Worm (Caenorhabditis elegans) whole organism, L2 larva: Measurements from ENCODE around the gene eral-1.

Source experiments
- C34F6.9 ChIP-seq: fragments of 150-350 bp; optimal IDR thresholded peaks from 2 replicates; lab custom pipeline; 2014; ENCODE audit warnings: missing biosample characterization, missing genetic modification characterization
- R02D3.7 ChIP-seq: fragments of 150-350 bp; optimal IDR thresholded peaks from 2 replicates; lab custom pipeline; 2014; ENCODE audit warnings: missing biosample characterization, missing genetic modification characterization
- Y55F3AM.14 ChIP-seq: fragments of 200-800 bp; sonication (Bioruptor generic); optimal IDR thresholded peaks from 2 replicates; lab custom pipeline; 2018; ENCODE audit warnings: mild to moderate bottlenecking, missing genetic modification characterization, missing compliant biosample characterization
- alr-1 ChIP-seq: fragments of 150-350 bp; optimal IDR thresholded peaks from 2 replicates; lab custom pipeline; 2014; ENCODE audit warnings: missing biosample characterization, missing genetic modification characterization
- ama-1 ChIP-seq: fragments of 150-350 bp; optimal IDR thresholded peaks from 2 replicates; lab custom pipeline; 2018; ENCODE audit warnings: inconsistent platforms
- blmp-1 ChIP-seq: sonication (generic microtip); optimal IDR thresholded peaks from 2 replicates; lab custom pipeline; 2017; ENCODE audit warnings: missing genetic modification characterization, mild to moderate bottlenecking, missing compliant biosample characterization, antibody characterized with exemption, moderate library complexity; ENCODE audit not compliant: insufficient read depth
- ceh-16 ChIP-seq: fragments of 150-350 bp; optimal IDR thresholded peaks from 2 replicates; lab custom pipeline; 2014; ENCODE audit warnings: missing biosample characterization, missing genetic modification characterization
- crh-2 ChIP-seq: sonication (generic microtip); optimal IDR thresholded peaks from 2 replicates; lab custom pipeline; 2017; ENCODE audit warnings: missing biosample characterization, missing genetic modification characterization
- dmd-4 ChIP-seq: sonication (generic microtip); optimal IDR thresholded peaks from 2 replicates; lab custom pipeline; 2017; ENCODE audit warnings: missing biosample characterization, missing genetic modification characterization
- egl-27 ChIP-seq: sonication (generic microtip); optimal IDR thresholded peaks from 3 replicates; lab custom pipeline; 2017; ENCODE audit warnings: missing biosample characterization, missing genetic modification reagents, missing genetic modification characterization
- elt-3 ChIP-seq: sonication (generic microtip); optimal IDR thresholded peaks from 2 replicates; lab custom pipeline; 2017; ENCODE audit warnings: missing biosample characterization, missing genetic modification characterization
- fos-1 ChIP-seq: fragments of 150-350 bp; optimal IDR thresholded peaks from 2 replicates; lab custom pipeline; 2014; ENCODE audit warnings: missing biosample characterization, missing genetic modification characterization
- lin-11 ChIP-seq: fragments of 150-350 bp; sonication (generic microtip); optimal IDR thresholded peaks from 2 replicates; lab custom pipeline; 2014; ENCODE audit warnings: missing biosample characterization, missing genetic modification characterization, inconsistent platforms, mixed read lengths
- lsy-2 ChIP-seq, 2 experiments: fragments of 150-350 bp in 1 of 2; sonication (generic microtip) in 1 of 2; optimal IDR thresholded peaks; 2 replicates each; lab custom pipeline; 2014 to 2017; ENCODE audit warnings: missing biosample characterization in 2 of 2, missing genetic modification characterization in 2 of 2
- mbf-1 ChIP-seq: sonication (generic microtip); optimal IDR thresholded peaks from 2 replicates; lab custom pipeline; 2017; ENCODE audit warnings: missing biosample characterization, missing genetic modification characterization
- nhr-10 ChIP-seq: sonication (generic microtip); optimal IDR thresholded peaks from 2 replicates; lab custom pipeline; 2017; ENCODE audit warnings: missing biosample characterization, missing genetic modification characterization
- nhr-11 ChIP-seq: fragments of 150-350 bp; optimal IDR thresholded peaks from 2 replicates; lab custom pipeline; 2014; ENCODE audit warnings: missing biosample characterization, missing genetic modification characterization
- nhr-12 ChIP-seq: fragments of 150-350 bp; optimal IDR thresholded peaks from 2 replicates; lab custom pipeline; 2014; ENCODE audit warnings: missing biosample characterization, missing genetic modification characterization
- nhr-129 ChIP-seq: fragments of 150-350 bp; optimal IDR thresholded peaks from 2 replicates; lab custom pipeline; 2014; ENCODE audit warnings: missing biosample characterization, missing genetic modification characterization
- nhr-21 ChIP-seq: fragments of 150-350 bp; optimal IDR thresholded peaks from 2 replicates; lab custom pipeline; 2014; ENCODE audit warnings: missing biosample characterization, missing genetic modification characterization
- nhr-237 ChIP-seq: fragments of 150-350 bp; optimal IDR thresholded peaks from 2 replicates; lab custom pipeline; 2014; ENCODE audit warnings: missing biosample characterization, missing genetic modification characterization
- nhr-25 ChIP-seq: fragments of 150-350 bp; sonication (generic microtip); optimal IDR thresholded peaks from 3 replicates; lab custom pipeline; 2014; ENCODE audit warnings: missing biosample characterization, missing genetic modification characterization
- nhr-6 ChIP-seq: fragments of 150-350 bp; optimal IDR thresholded peaks from 2 replicates; lab custom pipeline; 2014; ENCODE audit warnings: missing biosample characterization, missing genetic modification characterization
- sem-4 ChIP-seq: fragments of 150-350 bp; optimal IDR thresholded peaks from 2 replicates; lab custom pipeline; 2014; ENCODE audit warnings: missing biosample characterization, missing genetic modification reagents, missing genetic modification characterization
- skn-1 ChIP-seq: sonication (generic microtip); optimal IDR thresholded peaks from 2 replicates; lab custom pipeline; 2017; ENCODE audit warnings: missing biosample characterization, missing genetic modification characterization
- sma-9 ChIP-seq, 2 experiments: fragments of 150-350 bp in 1 of 2; sonication (generic microtip) in 1 of 2; optimal IDR thresholded peaks; 2 replicates each; lab custom pipeline; 2014 to 2016; ENCODE audit warnings: missing genetic modification characterization in 2 of 2, mild to moderate bottlenecking in 1 of 2, missing biosample characterization in 1 of 2, missing compliant biosample characterization in 1 of 2, missing genetic modification reagents in 1 of 2, moderate library complexity in 1 of 2
- snpc-4 ChIP-seq: fragments of 150-350 bp; optimal IDR thresholded peaks from 2 replicates; lab custom pipeline; 2014; ENCODE audit warnings: missing biosample characterization, missing genetic modification characterization
- unc-39 ChIP-seq: fragments of 150-350 bp; optimal IDR thresholded peaks from 2 replicates; lab custom pipeline; 2014; ENCODE audit warnings: missing biosample characterization, missing genetic modification characterization
- zag-1 ChIP-seq: fragments of 150-350 bp; optimal IDR thresholded peaks from 2 replicates; lab custom pipeline; 2014; ENCODE audit warnings: missing biosample characterization, missing genetic modification characterization
- ztf-1 ChIP-seq: fragments of 200-800 bp; sonication (Bioruptor generic); conservative IDR thresholded peaks from 2 replicates; pipeline ENCODE4 v1.3.6; 2022; ENCODE audit warnings: missing genetic modification characterization, missing compliant biosample characterization
- ztf-11 ChIP-seq: sonication (generic microtip); optimal IDR thresholded peaks from 2 replicates; lab custom pipeline; 2017; ENCODE audit warnings: missing biosample characterization, missing genetic modification characterization
- ztf-4 ChIP-seq: fragments of 150-350 bp; optimal IDR thresholded peaks from 2 replicates; lab custom pipeline; 2014; ENCODE audit warnings: missing biosample characterization, missing genetic modification characterization

Gene eral-1

DNA sequence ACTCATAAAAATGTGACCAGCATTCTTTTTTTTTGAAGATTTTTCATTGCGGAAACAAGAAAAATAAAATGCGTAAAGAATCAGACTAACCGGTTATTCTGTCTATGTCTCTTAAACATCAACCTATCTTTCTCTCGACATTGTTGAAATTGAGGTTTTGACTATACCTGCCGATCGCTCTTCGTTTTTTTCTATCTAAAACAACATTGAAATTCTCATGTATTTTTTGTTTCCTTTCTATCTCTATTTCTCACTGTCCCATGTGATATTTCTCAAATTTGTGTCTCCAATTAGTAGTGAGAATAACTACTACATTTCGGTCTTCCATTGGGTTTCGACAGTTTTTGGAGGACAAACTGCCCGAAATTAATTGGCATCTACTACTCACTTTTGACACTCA, 28.7 kb downstream of the eral-1 start:
- TF ChIP-seq blmp-1 (tag; lab: Kevin White, UChicago) (peak; percentile 55), nhr-25 (peak; percentile 76), ztf-4 (tag; lab: Kevin White, UChicago) (no peak), nhr-129 (tag; lab: Kevin White, UChicago) (peak; percentile 9), sma-9 (GFP tag; optimal IDR thresholded peaks at IDR 0.05; lab: Kevin White, UChicago) (peak; percentile 43), sma-9 (tag; optimal IDR thresholded peaks at IDR 0.05; lab: Kevin White, UChicago) (no peak), nhr-6 (tag; lab: Kevin White, UChicago) (peak; percentile 44), skn-1 (tag; lab: Kevin White, UChicago) (no peak), ceh-16 (tag; lab: Kevin White, UChicago) (peak; percentile 18)

DNA sequence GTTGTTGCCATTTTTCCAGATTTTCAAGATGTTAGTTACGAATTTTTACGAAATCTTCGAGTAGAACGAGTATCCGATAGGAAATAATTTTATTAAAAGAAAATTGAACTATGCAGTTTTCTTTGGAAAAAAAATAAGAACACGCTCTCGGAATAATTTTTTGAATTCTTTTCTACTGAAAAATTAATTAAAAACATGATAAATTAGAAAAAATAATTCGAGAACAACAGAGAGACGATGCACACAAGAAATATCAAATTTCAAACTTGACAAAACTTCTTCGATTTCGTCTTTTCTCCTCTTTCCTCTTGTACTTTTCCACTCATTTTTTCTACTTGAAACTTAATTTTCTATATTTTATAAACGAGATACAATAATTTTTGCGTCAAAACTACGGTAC, 29.6 kb downstream of the eral-1 start, which contains the start of gene F35H8.4:
TSS of gene F35H8.4 (minus strand) at position 101 of the 400 bp plus-strand sequence.
- TF ChIP-seq ztf-4 (tag; lab: Kevin White, UChicago): no peak
- TF ChIP-seq crh-2 (tag; lab: Kevin White, UChicago): no peak
- no peak for TF ChIP-seq ztf-11 (tag; lab: Kevin White, UChicago)
- no peak for TF ChIP-seq zag-1 (tag; lab: Kevin White, UChicago)
- TF ChIP-seq dmd-4 (tag; lab: Kevin White, UChicago): no peak
- TF ChIP-seq nhr-237 (tag; lab: Kevin White, UChicago): no peak
- no peak for TF ChIP-seq ama-1 (lab: Kevin White, UChicago)
- TF ChIP-seq C34F6.9 (tag; lab: Kevin White, UChicago): no peak

DNA sequence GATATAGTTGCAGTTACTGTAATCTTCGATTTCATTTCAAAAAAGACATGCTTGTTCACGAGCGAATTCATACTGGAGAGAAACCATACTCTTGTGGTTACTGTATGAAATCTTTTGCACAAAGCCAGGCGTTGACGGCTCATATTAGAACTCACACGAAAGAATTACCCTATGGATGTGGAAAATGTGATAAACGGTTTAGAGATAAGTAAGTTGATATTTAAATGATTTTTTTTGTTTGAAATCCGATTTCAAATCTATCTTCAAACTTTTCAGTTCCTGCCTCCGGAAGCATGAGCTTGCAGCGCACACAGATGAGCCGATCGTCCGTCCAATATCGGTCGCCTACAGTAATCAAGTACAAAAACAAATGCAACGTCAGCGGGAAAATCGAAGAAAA, 30.7 kb downstream of the eral-1 start:
- TF ChIP-seq nhr-11 (tag; lab: Kevin White, UChicago) (no peak), alr-1 (tag; lab: Kevin White, UChicago) (no peak), zag-1 (tag; lab: Kevin White, UChicago) (no peak), elt-3 (tag; lab: Kevin White, UChicago) (no peak), ztf-11 (tag; lab: Kevin White, UChicago) (no peak), lin-11 (tag; lab: Kevin White, UChicago) (no peak), ama-1 (lab: Kevin White, UChicago) (no peak), nhr-6 (tag; lab: Kevin White, UChicago) (no peak), fos-1 (tag; lab: Kevin White, UChicago) (no peak), sem-4 (tag; lab: Kevin White, UChicago) (no peak), ceh-16 (tag; lab: Kevin White, UChicago) (no peak), crh-2 (tag; lab: Kevin White, UChicago) (no peak), nhr-10 (tag; lab: Kevin White, UChicago) (no peak)

DNA sequence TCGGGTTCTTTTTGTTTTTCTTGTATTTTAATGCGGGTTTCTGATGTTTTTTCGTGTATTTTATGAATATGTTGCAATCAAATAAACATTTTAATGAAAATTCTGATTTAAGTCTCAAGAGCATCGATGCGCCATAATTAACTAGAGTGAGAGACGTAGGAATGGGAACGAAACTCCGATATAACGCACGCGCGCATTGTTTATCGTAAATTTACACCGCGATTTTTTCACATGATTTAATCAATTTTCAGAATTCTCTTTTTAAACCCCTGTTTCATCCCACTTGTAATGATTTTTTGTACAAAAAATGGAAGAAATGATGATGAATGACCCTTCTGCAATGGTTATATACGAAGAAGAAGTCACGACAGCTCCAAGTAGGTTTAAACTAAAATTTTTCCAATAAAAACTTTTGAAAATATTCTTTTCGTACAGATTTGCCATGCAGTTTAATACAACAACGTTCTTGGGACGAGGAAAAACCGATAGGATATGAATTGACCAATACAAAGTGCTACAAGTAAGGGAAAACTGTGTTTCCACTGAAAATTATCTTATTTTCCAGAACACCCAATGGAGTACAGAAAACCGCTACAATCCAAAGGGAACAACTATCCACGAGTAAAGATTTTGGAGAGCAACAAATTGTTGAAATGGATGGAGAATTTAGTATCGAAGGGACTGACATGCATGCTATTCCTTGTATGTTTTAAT, 32.0 kb downstream of the eral-1 start, which contains the start of gene zfp-2:
TSS of gene zfp-2 (plus strand) at position 214 of the 714 bp plus-strand sequence.
- TF ChIP-seq nhr-25 (peak; percentile 16), nhr-10 (tag; lab: Kevin White, UChicago) (no peak), ztf-1 (GFP tag; lab: Robert Waterston, UW) (no peak), blmp-1 (tag; lab: Kevin White, UChicago) (no peak), C34F6.9 (tag; lab: Kevin White, UChicago) (peak; percentile 40), skn-1 (tag; lab: Kevin White, UChicago) (no peak), Y55F3AM.14 (no peak), unc-39 (no peak), snpc-4 (tag; lab: Kevin White, UChicago) (no peak), egl-27 (tag; lab: Kevin White, UChicago) (no peak), nhr-6 (tag; lab: Kevin White, UChicago) (no peak), crh-2 (tag; lab: Kevin White, UChicago) (no peak), nhr-129 (tag; lab: Kevin White, UChicago) (peak; percentile 13), dmd-4 (tag; lab: Kevin White, UChicago) (no peak), nhr-11 (tag; lab: Kevin White, UChicago) (no peak), ceh-16 (tag; lab: Kevin White, UChicago) (no peak), lsy-2 (tag; optimal IDR thresholded peaks at IDR 0.05; lab: Kevin White, UChicago) (no peak), nhr-12 (tag; lab: Kevin White, UChicago) (no peak), lin-11 (tag; lab: Kevin White, UChicago) (no peak), R02D3.7 (tag; lab: Kevin White, UChicago) (peak; percentile 28), mbf-1 (tag; lab: Kevin White, UChicago) (no peak), nhr-21 (tag; lab: Kevin White, UChicago) (no peak), alr-1 (tag; lab: Kevin White, UChicago) (no peak)
